Worm (Caenorhabditis elegans) whole organism, L1 larva: ENCODE results near the gene Y51H7BR.8.

Experiments
- isw-1 ChIP-seq: fragments of 200-800 bp; sonication (Bioruptor generic); IDR thresholded peaks from 2 replicates; pipeline ENCODE4 v1.3.6; 2022; ENCODE audit warnings: missing genetic modification characterization, missing compliant biosample characterization
- lin-13 ChIP-seq: fragments of 150-350 bp; optimal IDR thresholded peaks from 2 replicates; lab custom pipeline; 2014; ENCODE audit warnings: missing biosample characterization, missing genetic modification reagents, missing genetic modification characterization
- nhr-90 ChIP-seq: sonication (generic microtip); optimal IDR thresholded peaks from 2 replicates; lab custom pipeline; 2016; ENCODE audit warnings: mild to moderate bottlenecking, missing genetic modification characterization, missing compliant biosample characterization; ENCODE audit not compliant: poor library complexity
- snpc-4 ChIP-seq: fragments of 150-350 bp; optimal IDR thresholded peaks from 2 replicates; lab custom pipeline; 2014; ENCODE audit warnings: missing biosample characterization, missing genetic modification characterization
- unc-30 ChIP-seq: sonication (generic microtip); optimal IDR thresholded peaks from 2 replicates; lab custom pipeline; 2017; ENCODE audit warnings: missing biosample characterization, missing genetic modification characterization

DNA sequence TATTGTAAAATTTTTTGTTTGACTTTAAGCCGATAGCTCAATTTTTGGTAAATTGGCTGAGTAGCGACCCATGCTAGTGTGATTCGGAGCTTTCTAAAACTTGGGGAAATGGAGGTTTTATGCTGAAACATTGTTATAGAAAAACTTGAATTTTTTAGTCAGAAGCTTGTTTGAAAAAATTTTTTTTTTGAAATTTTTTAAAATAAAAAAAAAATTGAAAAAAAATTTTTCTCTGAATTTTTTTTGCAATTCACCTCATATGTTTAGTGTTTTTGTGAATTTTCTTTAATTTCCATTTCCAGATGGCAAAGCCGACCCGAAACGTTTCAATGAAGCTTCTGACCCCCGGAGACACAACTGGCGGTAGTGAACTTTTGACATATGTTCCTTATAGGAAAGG is 10.0 kb downstream of the Y51H7BR.8 start, which contains the start of gene Y51H7BR.4:
- no peak for TF ChIP-seq lin-13 (GFP tag; lab: Kevin White, UChicago)
- no peak for TF ChIP-seq unc-30 (tag; lab: Kevin White, UChicago)
- TF ChIP-seq nhr-90: no peak
- TF ChIP-seq snpc-4 (tag; lab: Kevin White, UChicago): no peak
- TF ChIP-seq isw-1 (GFP tag; lab: Robert Waterston, UW): no peak
